Worm (Caenorhabditis elegans): ENCODE measurements around the gene Y39B6A.1.

Gene Y39B6A.1

ce11 chrV:19206911-19207310 lies 3.5 kb upstream of the Y39B6A.1 start:
- TF ChIP-seq nhr-6 (tag; optimal IDR thresholded peaks at IDR 0.05) (no peak), crh-2 (tag; optimal IDR thresholded peaks at IDR 0.05) (peak; percentile 55), fos-1 (tag; optimal IDR thresholded peaks at IDR 0.05) (peak; percentile 73), sma-3 (GFP tag; optimal IDR thresholded peaks at IDR 0.05) (no peak)

- TF ChIP-seq nhr-11 (tag; optimal IDR thresholded peaks at IDR 0.05) (no peak), crh-2 (tag; optimal IDR thresholded peaks at IDR 0.05) (peak; percentile 72), mdl-1 (tag; optimal IDR thresholded peaks at IDR 0.05) (peak in 1 of 2 experiments; percentile 59), ztf-1 (GFP tag; conservative IDR thresholded peaks at IDR 0.05) (no peak), nhr-77 (tag; optimal IDR thresholded peaks at IDR 0.05) (no peak), dmd-4 (tag; optimal IDR thresholded peaks at IDR 0.05) (no peak), F13H6.1 (tag; optimal IDR thresholded peaks at IDR 0.05) (no peak), lin-13 (GFP tag; optimal IDR thresholded peaks at IDR 0.05) (no peak), fos-1 (tag; optimal IDR thresholded peaks at IDR 0.05) (peak; percentile 50), sma-9 (GFP tag; optimal IDR thresholded peaks at IDR 0.05) (peak; percentile 41), sma-9 (tag; optimal IDR thresholded peaks at IDR 0.05) (no peak)
These were observed 2.0 kb upstream of the Y39B6A.1 start for ce11 chrV:19205450-19205849.

DNA sequence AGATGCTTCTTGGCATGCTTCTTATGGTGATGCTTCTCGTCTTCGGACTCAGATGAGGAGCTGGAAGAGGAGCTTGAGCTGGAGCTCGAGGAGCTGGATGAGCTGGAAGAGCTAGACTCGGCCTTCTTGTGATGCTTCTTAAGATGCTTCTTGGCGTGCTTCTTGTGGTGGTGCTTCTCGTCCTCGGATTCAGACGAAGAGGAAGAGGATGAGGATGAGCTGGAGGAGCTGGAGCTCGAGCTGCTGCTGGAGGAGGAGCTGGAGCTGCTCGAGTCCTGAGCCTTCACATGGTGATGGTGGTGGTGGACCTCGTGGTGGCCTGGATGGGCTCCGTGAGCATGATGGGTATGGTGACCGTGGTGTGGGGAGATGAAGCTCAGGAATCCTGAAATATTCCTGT lies 607 bp downstream of the Y39B6A.1 start:
- no peak for TF ChIP-seq nhr-77 (tag; optimal IDR thresholded peaks at IDR 0.05)
- TF ChIP-seq elt-1 (tag; optimal IDR thresholded peaks at IDR 0.05), result no peak
- no peak for TF ChIP-seq ztf-4 (tag; optimal IDR thresholded peaks at IDR 0.05)
- no peak for TF ChIP-seq F13H6.1 (tag; optimal IDR thresholded peaks at IDR 0.05)
- no peak for TF ChIP-seq blmp-1 (tag; optimal IDR thresholded peaks at IDR 0.05; ENCODE audit: insufficient read depth)
- TF ChIP-seq ama-1 (optimal IDR thresholded peaks at IDR 0.05), result no peak
- TF ChIP-seq mbf-1 (tag; optimal IDR thresholded peaks at IDR 0.05), result no peak
- TF ChIP-seq nhr-11 (tag; optimal IDR thresholded peaks at IDR 0.05), result no peak
- no peak for TF ChIP-seq lin-11 (tag; optimal IDR thresholded peaks at IDR 0.05)
- TF ChIP-seq lsy-2 (tag; optimal IDR thresholded peaks at IDR 0.05), result no peak
- no peak for TF ChIP-seq ceh-16 (tag; optimal IDR thresholded peaks at IDR 0.05)
- TF ChIP-seq gmeb-1 (tag; optimal IDR thresholded peaks at IDR 0.05), result no peak
- no peak for TF ChIP-seq aly-2 (tag; optimal IDR thresholded peaks at IDR 0.05)

DNA sequence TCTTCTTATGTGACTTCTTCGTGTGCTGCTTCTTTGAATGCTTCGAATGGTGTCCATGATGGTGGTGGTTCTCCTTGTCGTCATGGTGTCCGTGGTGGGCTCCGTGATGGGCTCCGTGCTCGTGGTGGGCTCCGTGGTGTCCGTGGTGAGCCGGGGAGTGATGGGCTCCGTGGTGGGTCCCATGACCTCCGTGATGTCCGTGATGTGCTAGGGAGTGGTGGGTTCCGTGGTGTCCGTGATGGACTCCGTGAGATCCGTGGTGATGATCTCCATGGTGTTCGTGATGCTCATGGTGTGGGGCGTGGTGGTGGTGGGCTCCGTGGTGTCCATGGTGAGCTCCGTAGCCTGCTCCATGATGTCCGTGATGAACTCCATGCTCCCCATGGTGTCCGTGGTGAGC lies 2.2 kb downstream of the Y39B6A.1 start:
- no peak for TF ChIP-seq nhr-6 (tag; optimal IDR thresholded peaks at IDR 0.05)
- TF ChIP-seq peb-1 (tag; optimal IDR thresholded peaks at IDR 0.05), result no peak
- no peak for TF ChIP-seq aly-2 (tag; optimal IDR thresholded peaks at IDR 0.05)
- TF ChIP-seq nhr-129 (tag; optimal IDR thresholded peaks at IDR 0.05), result no peak
- TF ChIP-seq alr-1 (tag; optimal IDR thresholded peaks at IDR 0.05), result no peak
- TF ChIP-seq unc-55 (GFP tag; optimal IDR thresholded peaks at IDR 0.05), result no peak
- no peak for TF ChIP-seq snpc-4 (tag; optimal IDR thresholded peaks at IDR 0.05)
- TF ChIP-seq Y55F3AM.14 (GFP tag; optimal IDR thresholded peaks at IDR 0.05), result no peak
- no peak for TF ChIP-seq skn-1 (tag; optimal IDR thresholded peaks at IDR 0.05)
- TF ChIP-seq F13H6.1 (tag; optimal IDR thresholded peaks at IDR 0.05), result no peak
- no peak for TF ChIP-seq mbf-1 (tag; optimal IDR thresholded peaks at IDR 0.05)
- no peak for TF ChIP-seq R02D3.7 (tag; optimal IDR thresholded peaks at IDR 0.05)
- no peak for TF ChIP-seq gmeb-1 (tag; optimal IDR thresholded peaks at IDR 0.05)
- TF ChIP-seq ceh-16 (tag; optimal IDR thresholded peaks at IDR 0.05), result no peak
- TF ChIP-seq elt-3 (tag; optimal IDR thresholded peaks at IDR 0.05), result no peak
- no peak for TF ChIP-seq ZK546.5 (tag; optimal IDR thresholded peaks at IDR 0.05)
- no peak for TF ChIP-seq sem-4 (tag; optimal IDR thresholded peaks at IDR 0.05)
- no peak for TF ChIP-seq nhr-21 (tag; optimal IDR thresholded peaks at IDR 0.05)
- no peak for TF ChIP-seq ama-1 (optimal IDR thresholded peaks at IDR 0.05)

ce11 chrV:19189963-19190597 lies 13.3 kb downstream of the Y39B6A.1 start, which contains the start of the genes Y39B6A.3 and pph-5:
Y39B6A.3 (minus strand) TSS chrV:19190013.
pph-5 (plus strand) TSS chrV:19190547.
- peak; percentile 32 for TF ChIP-seq unc-55 (GFP tag; optimal IDR thresholded peaks at IDR 0.05)
- no peak for TF ChIP-seq unc-39 (tag; optimal IDR thresholded peaks at IDR 0.05)
- TF ChIP-seq nhr-237 (tag; optimal IDR thresholded peaks at IDR 0.05), result no peak
- TF ChIP-seq lin-13 (GFP tag; optimal IDR thresholded peaks at IDR 0.05), result peak; percentile 71
- TF ChIP-seq nhr-129 (tag; optimal IDR thresholded peaks at IDR 0.05), result peak; percentile 31
- TF ChIP-seq aly-2 (tag; optimal IDR thresholded peaks at IDR 0.05), result no peak
- TF ChIP-seq fos-1 (tag; optimal IDR thresholded peaks at IDR 0.05), result no peak
- no peak for TF ChIP-seq ceh-82 (tag; optimal IDR thresholded peaks at IDR 0.05)
- TF ChIP-seq crh-2 (tag; optimal IDR thresholded peaks at IDR 0.05), result peak; percentile 44
- TF ChIP-seq lsy-2 (tag; optimal IDR thresholded peaks at IDR 0.05), result peak; percentile 34 to 70
- TF ChIP-seq unc-62 (GFP tag; optimal IDR thresholded peaks at IDR 0.05), result no peak
- peak; percentile 39 for TF ChIP-seq gmeb-1 (tag; optimal IDR thresholded peaks at IDR 0.05)
- TF ChIP-seq C34F6.9 (tag; optimal IDR thresholded peaks at IDR 0.05), result peak; percentile 62
- peak; percentile 95 for TF ChIP-seq R02D3.7 (tag; optimal IDR thresholded peaks at IDR 0.05)
